Fruit fly (Drosophila melanogaster) Kc167 (cell line): ENCODE data around the gene dock.

Experiments
- Myc ChIP-seq: fragments of >200 bp; optimal IDR thresholded peaks from 2 replicates; lab custom pipeline; 2017; ENCODE audit warnings: missing external identifiers
- Sin3A ChIP-seq: fragments of >200 bp; optimal IDR thresholded peaks from 2 replicates; lab custom pipeline; 2018; ENCODE audit warnings: missing external identifiers
- h ChIP-seq: fragments of >200 bp; optimal IDR thresholded peaks from 3 replicates; lab custom pipeline; 2018; ENCODE audit warnings: missing external identifiers
- insv ChIP-seq: fragments of >200 bp; optimal IDR thresholded peaks from 3 replicates; lab custom pipeline; 2018; ENCODE audit warnings: missing external identifiers
- psq ChIP-seq: fragments of >200 bp; optimal IDR thresholded peaks from 2 replicates; lab custom pipeline; 2017; ENCODE audit warnings: missing external identifiers
- ttk ChIP-seq: sonication (Bioruptor generic); optimal IDR thresholded peaks from 2 replicates; lab custom pipeline; 2017; ENCODE audit warnings: missing external identifiers

The dock gene

dm6 chr2L:850727-851257 is 25.0 kb downstream of the dock start, which contains the start of gene drongo:
TSS of gene drongo (minus strand) at chr2L:851071.
- no peak for TF ChIP-seq insv (lab: Kevin White, UChicago)
- TF ChIP-seq Sin3A: no peak
- no peak for TF ChIP-seq h
- TF ChIP-seq Myc (lab: Kevin White, UChicago): no peak
- no peak for TF ChIP-seq ttk (lab: Kevin White, UChicago)
- no peak for TF ChIP-seq psq (lab: Kevin White, UChicago)

- TF ChIP-seq Sin3A (no peak), ttk (lab: Kevin White, UChicago) (no peak), Myc (lab: Kevin White, UChicago) (no peak), h (peak; percentile 56), insv (lab: Kevin White, UChicago) (peak; percentile 3), psq (lab: Kevin White, UChicago) (no peak)
Measured at dm6 chr2L:852647-853111, 26.9 kb downstream of the dock start, which contains the start of the genes CG4291 and kraken. TSS of gene CG4291 (minus strand) at chr2L:852730. TSS of gene kraken (plus strand) at chr2L:852768.

dm6 chr2L:855052-855547 is 29.3 kb downstream of the dock start, which contains the start of gene CG13949:
TSS of gene CG13949 (plus strand) at chr2L:855337.
- TF ChIP-seq Sin3A: no peak
- TF ChIP-seq h: no peak
- no peak for TF ChIP-seq ttk (lab: Kevin White, UChicago)
- no peak for TF ChIP-seq insv (lab: Kevin White, UChicago)
- no peak for TF ChIP-seq psq (lab: Kevin White, UChicago)
- no peak for TF ChIP-seq Myc (lab: Kevin White, UChicago)

- TF ChIP-seq Myc (lab: Kevin White, UChicago): no peak
- TF ChIP-seq Sin3A: no peak
- TF ChIP-seq ttk (lab: Kevin White, UChicago): no peak
- TF ChIP-seq psq (lab: Kevin White, UChicago): no peak
- no peak for TF ChIP-seq insv (lab: Kevin White, UChicago)
- TF ChIP-seq h: no peak
Measured at dm6 chr2L:856001-856400, 30.2 kb downstream of the dock start.

dm6 chr2L:856690-857488 is 31.1 kb downstream of the dock start:
- TF ChIP-seq psq (lab: Kevin White, UChicago): no peak
- no peak for TF ChIP-seq insv (lab: Kevin White, UChicago)
- no peak for TF ChIP-seq ttk (lab: Kevin White, UChicago)
- no peak for TF ChIP-seq Sin3A
- no peak for TF ChIP-seq h
- no peak for TF ChIP-seq Myc (lab: Kevin White, UChicago)

- TF ChIP-seq Myc (lab: Kevin White, UChicago) (no peak), h (no peak)
Measured at dm6 chr2L:857897-858517, 32.2 kb downstream of the dock start.

- TF ChIP-seq Sin3A (no peak), Myc (lab: Kevin White, UChicago) (no peak), ttk (lab: Kevin White, UChicago) (no peak), insv (lab: Kevin White, UChicago) (no peak)
Measured at dm6 chr2L:859897-860296, 34.1 kb downstream of the dock start, which contains the start of gene CG13950. TSS of gene CG13950 (plus strand) at chr2L:860197.

dm6 chr2L:865851-866250 is 40.1 kb downstream of the dock start:
- no peak for TF ChIP-seq Myc (lab: Kevin White, UChicago)
- no peak for TF ChIP-seq ttk (lab: Kevin White, UChicago)
- TF ChIP-seq h: no peak
- no peak for TF ChIP-seq Sin3A
- no peak for TF ChIP-seq psq (lab: Kevin White, UChicago)
- no peak for TF ChIP-seq insv (lab: Kevin White, UChicago)

dm6 chr2L:866950-867744 is 41.4 kb downstream of the dock start:
- TF ChIP-seq ttk (lab: Kevin White, UChicago): no peak
- no peak for TF ChIP-seq Myc (lab: Kevin White, UChicago)
- no peak for TF ChIP-seq psq (lab: Kevin White, UChicago)
- no peak for TF ChIP-seq insv (lab: Kevin White, UChicago)
- no peak for TF ChIP-seq h
- no peak for TF ChIP-seq Sin3A

dm6 chr2L:867899-868605 is 42.3 kb downstream of the dock start, which contains the start of gene aru:
TSS of gene aru (minus strand) at chr2L:868354.
- TF ChIP-seq h (no peak), Myc (lab: Kevin White, UChicago) (no peak), Sin3A (no peak), psq (lab: Kevin White, UChicago) (no peak), insv (lab: Kevin White, UChicago) (no peak), ttk (lab: Kevin White, UChicago) (no peak)

- TF ChIP-seq Sin3A: no peak
- peak; percentile 51 for TF ChIP-seq ttk (lab: Kevin White, UChicago)
- TF ChIP-seq h: no peak
- TF ChIP-seq Myc (lab: Kevin White, UChicago): no peak
- no peak for TF ChIP-seq insv (lab: Kevin White, UChicago)
- no peak for TF ChIP-seq psq (lab: Kevin White, UChicago)
Measured at dm6 chr2L:868961-869360, 43.2 kb downstream of the dock start.
